Worm (Caenorhabditis elegans) whole organism, L4 larva: Measurements from ENCODE around the gene esyt-2.

ENCODE experiments used
- D1046.2 ChIP-seq: fragments of 200-800 bp; sonication (Bioruptor generic); IDR thresholded peaks from 2 replicates; pipeline ENCODE4 v1.3.6; 2022; ENCODE audit warnings: missing genetic modification characterization, missing compliant biosample characterization
- F44E2.7 ChIP-seq: fragments of 200-800 bp; sonication (Bioruptor generic); IDR thresholded peaks from 2 replicates; pipeline ENCODE4 v2.1.2; 2022; ENCODE audit warnings: missing genetic modification characterization, missing compliant biosample characterization
- T20F7.1 ChIP-seq: fragments of 200-800 bp; sonication (Bioruptor generic); optimal IDR thresholded peaks from 2 replicates; lab custom pipeline; 2018; ENCODE audit warnings: mild to moderate bottlenecking, missing genetic modification characterization, missing compliant biosample characterization
- T26A8.4 ChIP-seq: fragments of 200-800 bp; sonication (Bioruptor generic); IDR thresholded peaks from 2 replicates; pipeline ENCODE4 v1.3.6; 2022; ENCODE audit warnings: missing genetic modification characterization, missing compliant biosample characterization
- Y105C5A.15 ChIP-seq: fragments of 200-800 bp; sonication (Bioruptor generic); IDR thresholded peaks from 2 replicates; pipeline ENCODE4 v1.3.6; 2022; ENCODE audit warnings: missing genetic modification characterization, missing compliant biosample characterization
- Y48G9A.11 ChIP-seq: fragments of 200-800 bp; sonication (Bioruptor generic); IDR thresholded peaks from 2 replicates; pipeline ENCODE4 v1.3.6; 2022; ENCODE audit warnings: missing genetic modification reagents, missing genetic modification characterization, missing compliant biosample characterization
- Y75B8A.6 ChIP-seq: fragments of 200-800 bp; sonication (Bioruptor generic); IDR thresholded peaks from 2 replicates; pipeline ENCODE4 v1.3.6; 2022; ENCODE audit warnings: missing genetic modification reagents, missing genetic modification characterization, missing compliant biosample characterization
- ZK337.2 ChIP-seq: fragments of 200-800 bp; sonication (Bioruptor generic); IDR thresholded peaks from 2 replicates; pipeline ENCODE4 v1.3.6; 2022; ENCODE audit warnings: missing genetic modification reagents, missing genetic modification characterization, missing compliant biosample characterization
- aly-2 ChIP-seq: sonication (generic microtip); optimal IDR thresholded peaks from 2 replicates; lab custom pipeline; 2018; ENCODE audit warnings: missing biosample characterization, missing genetic modification characterization
- ama-1 ChIP-seq: fragments of 150-350 bp; optimal IDR thresholded peaks from 2 replicates; lab custom pipeline; 2014; ENCODE audit warnings: inconsistent platforms, mixed read lengths
- arid-1 ChIP-seq: fragments of 200-800 bp; sonication (Bioruptor generic); conservative IDR thresholded peaks from 2 replicates; pipeline ENCODE4 v1.3.6; 2022; ENCODE audit warnings: missing genetic modification reagents, missing genetic modification characterization, missing compliant biosample characterization
- ceh-28 ChIP-seq: fragments of 150-350 bp; optimal IDR thresholded peaks from 2 replicates; lab custom pipeline; 2014; ENCODE audit warnings: missing biosample characterization, missing genetic modification reagents, missing genetic modification characterization
- ceh-82 ChIP-seq: sonication (generic microtip); optimal IDR thresholded peaks from 2 replicates; lab custom pipeline; 2017; ENCODE audit warnings: missing biosample characterization, missing genetic modification characterization
- ces-1 ChIP-seq: fragments of 150-350 bp; sonication (generic microtip); optimal IDR thresholded peaks from 4 replicates; lab custom pipeline; 2014; ENCODE audit warnings: missing biosample characterization, missing genetic modification reagents, missing genetic modification characterization
- ctbp-1 ChIP-seq: fragments of 200-800 bp; sonication (Bioruptor generic); IDR thresholded peaks from 2 replicates; pipeline ENCODE4 v1.3.6; 2022; ENCODE audit warnings: missing genetic modification reagents, missing genetic modification characterization, missing compliant biosample characterization
- daf-16 ChIP-seq, 3 experiments: sonication (generic microtip); optimal IDR thresholded peaks; 2 replicates each; lab custom pipeline; 2016 to 2017; ENCODE audit warnings: missing genetic modification characterization in 3 of 3, missing genetic modification reagents in 3 of 3, mild to moderate bottlenecking in 2 of 3, missing compliant biosample characterization in 2 of 3, missing biosample characterization in 1 of 3, moderate library complexity in 1 of 3
- daf-19 ChIP-seq: fragments of 200-800 bp; sonication (Bioruptor generic); conservative IDR thresholded peaks from 2 replicates; pipeline ENCODE4 v1.3.6; 2022; ENCODE audit warnings: missing genetic modification characterization, missing compliant biosample characterization
- daf-8 ChIP-seq: fragments of 200-800 bp; sonication (Bioruptor generic); IDR thresholded peaks from 2 replicates; pipeline ENCODE4 v1.3.6; 2022; ENCODE audit warnings: missing genetic modification characterization, missing compliant biosample characterization
- dmd-9 ChIP-seq: fragments of 200-800 bp; sonication (Bioruptor generic); IDR thresholded peaks from 2 replicates; pipeline ENCODE4 v1.3.6; 2022; ENCODE audit warnings: missing genetic modification reagents, missing genetic modification characterization, missing compliant biosample characterization
- egl-43 ChIP-seq: fragments of 200-800 bp; sonication (Bioruptor generic); IDR thresholded peaks from 2 replicates; pipeline ENCODE4 v1.3.6; 2022; ENCODE audit warnings: missing genetic modification reagents, missing genetic modification characterization, missing compliant biosample characterization
- hmg-1.1 ChIP-seq: fragments of 200-800 bp; sonication (Bioruptor generic); IDR thresholded peaks from 2 replicates; pipeline ENCODE4 v1.3.6; 2022; ENCODE audit warnings: missing genetic modification reagents, missing genetic modification characterization, missing compliant biosample characterization
- lin-38 ChIP-seq: fragments of 200-800 bp; sonication (Bioruptor generic); IDR thresholded peaks from 2 replicates; pipeline ENCODE4 v1.3.6; 2022; ENCODE audit warnings: missing genetic modification reagents, missing genetic modification characterization, missing compliant biosample characterization
- lin-39 ChIP-seq: fragments of 150-350 bp; optimal IDR thresholded peaks from 2 replicates; lab custom pipeline; 2014; ENCODE audit warnings: missing biosample characterization, missing genetic modification reagents, missing genetic modification characterization
- lir-3 ChIP-seq: sonication (generic microtip); optimal IDR thresholded peaks from 2 replicates; lab custom pipeline; 2016; ENCODE audit warnings: mild to moderate bottlenecking, missing genetic modification characterization, missing compliant biosample characterization
- mdl-1 ChIP-seq, 2 experiments: fragments of 150-350 bp in 1 of 2; sonication (generic microtip) in 1 of 2; optimal IDR thresholded peaks; 2 replicates each; lab custom pipeline; 2014 to 2017; ENCODE audit warnings: missing biosample characterization in 2 of 2, missing genetic modification characterization in 2 of 2
- mes-2 ChIP-seq: sonication (generic microtip); optimal IDR thresholded peaks from 2 replicates; lab custom pipeline; 2016; ENCODE audit warnings: missing genotype, mild to moderate bottlenecking, missing genetic modification characterization, missing compliant biosample characterization; ENCODE audit not compliant: poor library complexity, severe bottlenecking
- mxl-3 ChIP-seq: fragments of 200-800 bp; sonication (Bioruptor generic); optimal IDR thresholded peaks from 2 replicates; lab custom pipeline; 2018; ENCODE audit warnings: mild to moderate bottlenecking, missing genetic modification characterization, missing compliant biosample characterization
- nhr-10 ChIP-seq: fragments of 150-350 bp; optimal IDR thresholded peaks from 2 replicates; lab custom pipeline; 2014; ENCODE audit warnings: missing biosample characterization, missing genetic modification characterization
- nhr-237 ChIP-seq: sonication (generic microtip); optimal IDR thresholded peaks from 2 replicates; lab custom pipeline; 2017; ENCODE audit warnings: missing biosample characterization, missing genetic modification characterization
- nhr-25 ChIP-seq: sonication (generic microtip); optimal IDR thresholded peaks from 2 replicates; lab custom pipeline; 2017; ENCODE audit warnings: missing genetic modification characterization, mild to moderate bottlenecking, missing compliant biosample characterization, antibody characterized with exemption, moderate library complexity, borderline replicate concordance; ENCODE audit not compliant: insufficient read depth
- nhr-28 ChIP-seq: fragments of 150-350 bp; optimal IDR thresholded peaks from 2 replicates; lab custom pipeline; 2014; ENCODE audit warnings: missing biosample characterization, missing genetic modification characterization
- nhr-41 ChIP-seq: fragments of 200-800 bp; sonication (Bioruptor generic); IDR thresholded peaks from 2 replicates; pipeline ENCODE4 v1.3.6; 2022; ENCODE audit warnings: missing genetic modification reagents, missing genetic modification characterization, missing compliant biosample characterization
- nhr-42 ChIP-seq: fragments of 200-800 bp; sonication (Bioruptor generic); IDR thresholded peaks from 2 replicates; pipeline ENCODE4 v1.3.6; 2022; ENCODE audit warnings: missing genetic modification characterization, missing compliant biosample characterization
- nhr-48 ChIP-seq: sonication (generic microtip); optimal IDR thresholded peaks from 2 replicates; lab custom pipeline; 2016; ENCODE audit warnings: mild to moderate bottlenecking, missing genetic modification characterization, missing compliant biosample characterization
- rbr-2 ChIP-seq: sonication (generic microtip); optimal IDR thresholded peaks from 2 replicates; lab custom pipeline; 2016; ENCODE audit warnings: missing genotype, missing genetic modification characterization, missing compliant biosample characterization
- saeg-2 ChIP-seq: fragments of 200-800 bp; sonication (Bioruptor generic); IDR thresholded peaks from 2 replicates; pipeline ENCODE4 v1.3.6; 2022; ENCODE audit warnings: missing genetic modification reagents, missing genetic modification characterization, missing compliant biosample characterization
- set-16 ChIP-seq: fragments of 200-800 bp; sonication (Bioruptor generic); IDR thresholded peaks from 2 replicates; pipeline ENCODE4 v1.3.6; 2022; ENCODE audit warnings: missing genetic modification reagents, missing genetic modification characterization, missing compliant biosample characterization
- skn-1 ChIP-seq: fragments of 150-350 bp; optimal IDR thresholded peaks from 2 replicates; lab custom pipeline; 2014; ENCODE audit warnings: missing biosample characterization, missing genetic modification characterization
- snpc-1.2 ChIP-seq: fragments of 200-800 bp; sonication (Bioruptor generic); IDR thresholded peaks from 2 replicates; pipeline ENCODE4 v1.3.6; 2022; ENCODE audit warnings: missing genetic modification reagents, missing genetic modification characterization, missing compliant biosample characterization
- snpc-4 ChIP-seq: fragments of 150-350 bp; optimal IDR thresholded peaks from 2 replicates; lab custom pipeline; 2014; ENCODE audit warnings: missing biosample characterization, missing genetic modification characterization
- spr-3 ChIP-seq: fragments of 200-800 bp; sonication (Bioruptor generic); optimal IDR thresholded peaks from 2 replicates; lab custom pipeline; 2018; ENCODE audit warnings: mild to moderate bottlenecking, missing genetic modification characterization, missing compliant biosample characterization
- unc-39 ChIP-seq: sonication (generic microtip); optimal IDR thresholded peaks from 2 replicates; lab custom pipeline; 2017; ENCODE audit warnings: missing biosample characterization, missing genetic modification characterization
- vab-7 ChIP-seq: fragments of 200-800 bp; sonication (Bioruptor generic); IDR thresholded peaks from 2 replicates; pipeline ENCODE4 v1.3.6; 2022; ENCODE audit warnings: missing genetic modification reagents, missing genetic modification characterization, missing compliant biosample characterization
- zfp-3 ChIP-seq: fragments of 200-800 bp; sonication (Bioruptor generic); conservative IDR thresholded peaks from 2 replicates; pipeline ENCODE4 v1.3.6; 2022; ENCODE audit warnings: missing genetic modification reagents, missing genetic modification characterization, missing compliant biosample characterization
- zip-11 ChIP-seq: fragments of 200-800 bp; sonication (Bioruptor generic); IDR thresholded peaks from 2 replicates; pipeline ENCODE4 v1.3.6; 2022; ENCODE audit warnings: missing genetic modification characterization, missing compliant biosample characterization
- ztf-7 ChIP-seq: fragments of 150-350 bp; optimal IDR thresholded peaks from 2 replicates; lab custom pipeline; 2014; ENCODE audit warnings: missing biosample characterization, missing genetic modification characterization

esyt-2 gene

DNA sequence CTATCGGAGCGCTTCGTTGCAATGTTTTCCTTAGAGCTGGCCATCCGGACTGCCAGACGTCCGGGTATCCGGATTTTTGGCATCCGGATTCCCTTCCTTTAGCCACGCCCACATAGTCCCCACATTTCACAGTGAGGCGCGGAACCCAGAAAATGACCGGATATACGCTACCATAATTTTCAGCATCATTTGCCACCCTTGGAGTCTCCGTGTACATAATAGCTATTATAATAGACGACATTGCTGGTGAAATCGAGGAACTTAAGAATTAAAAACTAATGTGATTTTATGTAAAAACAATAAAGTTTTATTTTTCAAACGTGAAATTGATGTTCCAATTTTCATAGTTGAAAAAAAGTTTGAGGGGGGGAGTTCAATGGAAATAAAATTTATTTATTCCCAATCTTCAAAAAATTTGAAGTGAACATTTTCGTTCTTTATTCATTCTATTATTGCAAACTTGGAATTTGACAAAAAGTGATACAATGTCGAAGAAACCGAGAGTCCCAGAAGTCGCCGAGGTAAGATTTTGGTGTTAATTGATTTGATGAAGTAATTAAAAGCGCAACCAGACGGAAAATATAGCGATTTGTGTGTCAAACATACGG, 20.5 kb downstream of the esyt-2 start (continued):
- peak; percentile 13 for TF ChIP-seq snpc-4 (tag; lab: Kevin White, UChicago)
- TF ChIP-seq, all 104 proteins: peak for 4

DNA sequence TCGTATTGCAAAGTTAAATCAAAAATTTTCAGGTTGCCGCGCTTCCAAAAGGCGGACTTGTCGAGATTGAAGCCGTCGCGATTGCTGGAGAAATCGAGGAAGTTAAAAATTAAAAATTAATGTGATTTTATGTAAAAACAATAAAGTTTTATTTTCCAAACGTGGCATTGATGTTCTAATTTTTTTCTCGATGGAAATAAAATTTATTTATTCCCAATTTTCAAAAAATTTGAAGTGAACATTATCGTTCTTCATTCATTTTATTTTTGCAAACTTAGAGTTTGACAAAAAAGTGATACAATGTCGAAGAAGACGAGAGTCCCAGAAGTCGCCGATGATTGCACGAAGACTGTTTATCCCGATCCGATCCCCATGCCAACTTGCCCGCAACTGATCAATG, 21.8 kb downstream of the esyt-2 start, which contains the start of gene C23G10.1:
Gene C23G10.1, plus strand, starts transcription at position 301 of the 400 bp plus-strand sequence.
- TF ChIP-seq snpc-1.2 (GFP tag; lab: Robert Waterston, UW), result no peak
- TF ChIP-seq Y48G9A.11, result no peak
- TF ChIP-seq unc-39 (tag; lab: Kevin White, UChicago), result no peak
- no peak for TF ChIP-seq spr-3
- no peak for TF ChIP-seq mes-2
- TF ChIP-seq ZK337.2 (GFP tag; lab: Robert Waterston, UW), result no peak
- no peak for TF ChIP-seq hmg-1.1 (GFP tag; lab: Robert Waterston, UW)
- no peak for TF ChIP-seq ztf-7 (tag; lab: Kevin White, UChicago)
- no peak for TF ChIP-seq daf-19 (GFP tag; lab: Robert Waterston, UW)
- TF ChIP-seq nhr-28, result no peak
- TF ChIP-seq ceh-82 (tag; lab: Kevin White, UChicago), result no peak
- TF ChIP-seq Y105C5A.15, result no peak
- no peak for TF ChIP-seq D1046.2 (GFP tag; lab: Robert Waterston, UW)
- TF ChIP-seq nhr-42 (GFP tag; lab: Robert Waterston, UW), result no peak
- no peak for TF ChIP-seq nhr-48 (tag; lab: Kevin White, UChicago)
- TF ChIP-seq nhr-10 (tag; lab: Kevin White, UChicago), result no peak
- TF ChIP-seq, all 104 proteins: peak for 0

DNA sequence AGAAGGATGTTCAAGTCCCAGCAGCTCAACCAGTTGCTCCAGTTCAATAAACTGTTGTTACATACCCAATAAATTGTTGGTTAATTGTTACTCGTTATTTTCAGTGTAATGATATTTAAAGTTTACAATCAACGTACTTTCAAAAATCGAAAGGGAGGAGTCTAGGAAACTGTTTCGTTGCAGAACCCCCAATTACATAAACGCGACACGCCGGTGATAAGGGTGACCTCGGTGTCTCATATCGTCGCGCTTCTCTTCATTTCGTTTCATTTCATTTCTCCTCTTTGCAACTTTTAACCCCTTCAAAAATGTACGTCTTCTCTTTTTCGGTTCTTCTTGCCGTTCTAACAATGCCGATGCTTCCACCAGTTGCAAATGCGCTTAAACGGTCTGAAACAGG, 22.9 kb downstream of the esyt-2 start, which contains the start of gene C23G10.2:
Gene C23G10.2, plus strand, starts transcription at position 184 of the 400 bp plus-strand sequence.
- no peak for TF ChIP-seq zip-11
- no peak for TF ChIP-seq skn-1
- 0 out of 2 replicates have a peak, but pooled peaks have one; percentile 7 for TF ChIP-seq T26A8.4 (GFP tag; lab: Robert Waterston, UW)
- 0 out of 2 replicates have a peak, but pooled peaks have one; percentile 13 for TF ChIP-seq nhr-41
- no peak for TF ChIP-seq aly-2 (tag; lab: Kevin White, UChicago)
- TF ChIP-seq nhr-25, result no peak
- TF ChIP-seq ama-1 (lab: Kevin White, UChicago), result peak; percentile 78
- no peak for TF ChIP-seq T20F7.1
- TF ChIP-seq Y75B8A.6 (GFP tag; lab: Robert Waterston, UW), result 0 out of 2 replicates have a peak, but pooled peaks have one; percentile 25
- 0 out of 2 replicates have a peak, but pooled peaks have one; percentile 39 for TF ChIP-seq ctbp-1 (GFP tag; lab: Robert Waterston, UW)
- no peak for TF ChIP-seq mdl-1 (tag; optimal IDR thresholded peaks at IDR 0.05; lab: Kevin White, UChicago)
- TF ChIP-seq lin-38 (GFP tag; lab: Robert Waterston, UW), result peak; percentile 34; the same call in 1 of the 2 replicates
- no peak for TF ChIP-seq saeg-2 (GFP tag; lab: Robert Waterston, UW)
- peak; percentile 24 for TF ChIP-seq mxl-3 (GFP tag; lab: Kevin White, UChicago)
- TF ChIP-seq D1046.2 (GFP tag; lab: Robert Waterston, UW), result no peak
- TF ChIP-seq dmd-9 (GFP tag; lab: Robert Waterston, UW), result no peak
- no peak for TF ChIP-seq hmg-1.1 (GFP tag; lab: Robert Waterston, UW)
- no peak for TF ChIP-seq nhr-237 (tag; lab: Kevin White, UChicago)
- TF ChIP-seq ceh-28 (tag; lab: Kevin White, UChicago), result no peak
- TF ChIP-seq egl-43 (GFP tag; lab: Robert Waterston, UW), result 0 out of 2 replicates have a peak, but pooled peaks have one; percentile 42
- TF ChIP-seq set-16 (GFP tag; lab: Robert Waterston, UW), result no peak
- TF ChIP-seq arid-1 (GFP tag; lab: Robert Waterston, UW), result 0 out of 2 replicates have a peak, but pooled peaks have one; percentile 16
- no peak for TF ChIP-seq zfp-3 (GFP tag; lab: Robert Waterston, UW)
- peak; percentile 20 for TF ChIP-seq nhr-28
- TF ChIP-seq daf-19 (GFP tag; lab: Robert Waterston, UW), result no peak
- TF ChIP-seq mes-2, result peak; percentile 24
- TF ChIP-seq vab-7 (GFP tag; lab: Robert Waterston, UW), result peak; percentile 4; the same call in 1 of the 2 replicates
- no peak for TF ChIP-seq lin-39 (tag; lab: Kevin White, UChicago)
- TF ChIP-seq F44E2.7 (GFP tag; lab: Robert Waterston, UW), result 0 out of 2 replicates have a peak, but pooled peaks have one; percentile 7
- TF ChIP-seq daf-16 (GFP tag; optimal IDR thresholded peaks at IDR 0.05; lab: Kevin White, UChicago), result no peak
- TF ChIP-seq daf-16 (tag; optimal IDR thresholded peaks at IDR 0.05; lab: Kevin White, UChicago), result no peak
- TF ChIP-seq rbr-2, result no peak
- no peak for TF ChIP-seq daf-8 (GFP tag; lab: Robert Waterston, UW)
- TF ChIP-seq ces-1 (GFP tag; lab: Kevin White, UChicago), result no peak
- no peak for TF ChIP-seq lir-3 (tag; lab: Kevin White, UChicago)
